Fruit fly (Drosophila melanogaster) S2 (cell line): ENCODE results near the gene CG15332.

ENCODE experiments used
- CG8478 ChIP-seq: fragments of >200 bp; optimal IDR thresholded peaks from 2 replicates; lab custom pipeline; 2018
- CTCF ChIP-seq, 2 experiments: fragments of >200 bp; optimal IDR thresholded peaks; 2 replicates each; lab custom pipeline; 2018

- TF ChIP-seq CG8478 (lab: Kevin White, UChicago) (no peak), CTCF (optimal IDR thresholded peaks at IDR 0.05; lab: Kevin White, UChicago) (no peak)
Observed at dm6 chrX:7909069-7909389, 46.8 kb downstream of the CG15332 start.
